Fruit fly (Drosophila melanogaster): ENCODE measurements around the gene Remo.

Gene Remo

dm6 chrX:13285001-13285748, 2.7 kb upstream of the Remo start, which contains the start of the genes HDAC4 and CG15743 (continued):
- TF ChIP-seq bbx (GFP tag; IDR thresholded peaks at IDR 0.05; ENCODE audit: partially characterized antibody) = peak; percentile 90
- TF ChIP-seq CG4360 (GFP tag; IDR thresholded peaks at IDR 0.05) = peak; percentile 61
- TF ChIP-seq pita (GFP tag; optimal IDR thresholded peaks at IDR 0.05) = no peak
- TF ChIP-seq CG2712 (tag; optimal IDR thresholded peaks at IDR 0.05) = peak; percentile 9
- TF ChIP-seq CG1603 (tag; optimal IDR thresholded peaks at IDR 0.05) = peak; percentile 19
- TF ChIP-seq zen2 (GFP tag; IDR thresholded peaks at IDR 0.05; ENCODE audit: partially characterized antibody) = peak; percentile 81; the same call in 2 of the 3 replicates
- no peak for TF ChIP-seq sc (optimal IDR thresholded peaks at IDR 0.05)
- no peak for TF ChIP-seq sc (GFP tag; optimal IDR thresholded peaks at IDR 0.05)
- TF ChIP-seq CG11504 (tag; optimal IDR thresholded peaks at IDR 0.05) = no peak
- peak; percentile 15 for TF ChIP-seq CG18599 (GFP tag; optimal IDR thresholded peaks at IDR 0.05)
- peak; percentile 18 for TF ChIP-seq nerfin-1 (tag; optimal IDR thresholded peaks at IDR 0.05)
- TF ChIP-seq rib (GFP tag; IDR thresholded peaks at IDR 0.05) = 0 out of 2 replicates have a peak, but pooled peaks have one; percentile 33
- TF ChIP-seq CG8924 (tag; optimal IDR thresholded peaks at IDR 0.05) = peak; percentile 8
- peak; percentile 31 for TF ChIP-seq Ets97D (GFP tag; optimal IDR thresholded peaks at IDR 0.05)
- peak; percentile 48 for TF ChIP-seq pzg (GFP tag; optimal IDR thresholded peaks at IDR 0.05)
- TF ChIP-seq Rfx (GFP tag; IDR thresholded peaks at IDR 0.05) = peak; percentile 19; the same call in 1 of the 2 replicates
- no peak for TF ChIP-seq Gsc (GFP tag; IDR thresholded peaks at IDR 0.05)
- no peak for TF ChIP-seq ase (GFP tag; IDR thresholded peaks at IDR 0.05)
- 0 out of 2 replicates have a peak, but pooled peaks have one; percentile 12 for TF ChIP-seq Xrp1 (GFP tag; IDR thresholded peaks at IDR 0.05)
- TF ChIP-seq eyg (GFP tag; optimal IDR thresholded peaks at IDR 0.05) = no peak
- TF ChIP-seq MESR4 (GFP tag; optimal IDR thresholded peaks at IDR 0.05) = peak; percentile 34
- peak; percentile 27 for TF ChIP-seq lilli (GFP tag; optimal IDR thresholded peaks at IDR 0.05)
- peak; percentile 12 for TF ChIP-seq stwl (tag; optimal IDR thresholded peaks at IDR 0.05)
- no peak for TF ChIP-seq CG4617 (GFP tag; optimal IDR thresholded peaks at IDR 0.05; ENCODE audit: borderline replicate concordance)
- no peak for TF ChIP-seq wek (GFP tag; optimal IDR thresholded peaks at IDR 0.05)
- peak; percentile 91 for TF ChIP-seq hb (GFP tag; IDR thresholded peaks at IDR 0.05; ENCODE audit: partially characterized antibody)
- TF ChIP-seq CHES-1-like (GFP tag; optimal IDR thresholded peaks at IDR 0.05) = peak; percentile 48
- TF ChIP-seq vnd (GFP tag; IDR thresholded peaks at IDR 0.05; ENCODE audit: partially characterized antibody) = peak; percentile 83
- no peak for TF ChIP-seq dati (GFP tag; IDR thresholded peaks at IDR 0.05)
- no peak for TF ChIP-seq wdn (GFP tag; IDR thresholded peaks at IDR 0.05)
- TF ChIP-seq CG4707 (GFP tag; optimal IDR thresholded peaks at IDR 0.05) = no peak
- TF ChIP-seq Hsf (GFP tag; optimal IDR thresholded peaks at IDR 0.05) = peak; percentile 15
- peak; percentile 94 for TF ChIP-seq BEAF-32 (GFP tag; optimal IDR thresholded peaks at IDR 0.05)
- TF ChIP-seq ato (GFP tag; IDR thresholded peaks at IDR 0.05; ENCODE audit: partially characterized antibody) = peak; percentile 80
- TF ChIP-seq ham (GFP tag; IDR thresholded peaks at IDR 0.05) = no peak
- peak; percentile 83 for TF ChIP-seq tna (GFP tag; IDR thresholded peaks at IDR 0.05; ENCODE audit: partially characterized antibody)
- peak; percentile 37 for TF ChIP-seq lbe (GFP tag; optimal IDR thresholded peaks at IDR 0.05)
- TF ChIP-seq nom (GFP tag; optimal IDR thresholded peaks at IDR 0.05) = peak; percentile 37
- TF ChIP-seq pum (GFP tag; optimal IDR thresholded peaks at IDR 0.05) = no peak
- TF ChIP-seq sna (GFP tag; IDR thresholded peaks at IDR 0.05; ENCODE audit: partially characterized antibody) = peak; percentile 85
- TF ChIP-seq CG7987 (GFP tag; optimal IDR thresholded peaks at IDR 0.05) = no peak
- TF ChIP-seq CG30403 (GFP tag; optimal IDR thresholded peaks at IDR 0.05) = peak; percentile 5
- peak; percentile 59 for TF ChIP-seq CG8290 (GFP tag; optimal IDR thresholded peaks at IDR 0.05)
- TF ChIP-seq CG8290 (tag; optimal IDR thresholded peaks at IDR 0.05) = peak in 1 of 2 experiments; percentile 83
- TF ChIP-seq hbn (GFP tag; IDR thresholded peaks at IDR 0.05; ENCODE audit: partially characterized antibody) = peak; percentile 88
- peak; percentile 84 for TF ChIP-seq nerfin-2 (GFP tag; IDR thresholded peaks at IDR 0.05; ENCODE audit: partially characterized antibody)
- TF ChIP-seq Sin3A (optimal IDR thresholded peaks at IDR 0.05) = peak; percentile 15
- TF ChIP-seq zen (tag; optimal IDR thresholded peaks at IDR 0.05) = peak; percentile 1
